Fruit fly (Drosophila melanogaster) whole organism, embryonic: ENCODE results near the gene CDase.

Experiments
- Adf1 ChIP-seq: fragments of 200-800 bp; sonication (Bioruptor generic); IDR thresholded peaks from 2 replicates; pipeline ENCODE4 v1.3.6; 2022; ENCODE audit warnings: missing biosample characterization, missing genetic modification characterization
- Bgb ChIP-seq: fragments of 200-800 bp; sonication (Bioruptor generic); IDR thresholded peaks from 2 replicates; pipeline ENCODE4 v1.3.6; 2022; ENCODE audit warnings: missing biosample characterization, missing genetic modification characterization; ENCODE audit not compliant: partially characterized antibody
- CG10209 ChIP-seq: fragments of 200-800 bp; sonication (Bioruptor generic); optimal IDR thresholded peaks from 3 replicates; lab custom pipeline; 2017; ENCODE audit warnings: missing biosample characterization, mild to moderate bottlenecking, missing genetic modification characterization, missing genetic modification reagents
- CG10543 ChIP-seq: fragments of 200-800 bp; sonication (Bioruptor generic); optimal IDR thresholded peaks from 3 replicates; lab custom pipeline; 2017; ENCODE audit warnings: missing biosample characterization, mild to moderate bottlenecking, missing genetic modification characterization, moderate library complexity
- CG11696 ChIP-seq: fragments of 200-800 bp; sonication (Bioruptor generic); IDR thresholded peaks from 2 replicates; pipeline ENCODE4 v1.3.6; 2022; ENCODE audit warnings: missing biosample characterization, missing genetic modification characterization
- CG13287 ChIP-seq: fragments of 200-800 bp; sonication (Bioruptor generic); IDR thresholded peaks from 2 replicates; pipeline ENCODE4 v1.3.6; 2022; ENCODE audit warnings: missing biosample characterization, missing genetic modification characterization; ENCODE audit not compliant: partially characterized antibody
- CG14860 ChIP-seq: fragments of 200-800 bp; sonication (Bioruptor generic); IDR thresholded peaks from 3 replicates; pipeline ENCODE4 v1.3.6; 2022; ENCODE audit warnings: missing biosample characterization, missing genetic modification characterization; ENCODE audit not compliant: partially characterized antibody
- CG16813 ChIP-seq: fragments of 200-800 bp; sonication (Bioruptor generic); IDR thresholded peaks from 3 replicates; pipeline ENCODE4 v1.3.6; 2022; ENCODE audit warnings: missing biosample characterization, missing genetic modification characterization; ENCODE audit not compliant: partially characterized antibody
- CG16815 ChIP-seq: fragments of 200-800 bp; sonication (Bioruptor generic); optimal IDR thresholded peaks from 3 replicates; lab custom pipeline; 2017; ENCODE audit warnings: missing biosample characterization, mild to moderate bottlenecking, missing genetic modification characterization
- CG17359 ChIP-seq: fragments of 200-800 bp; sonication (Bioruptor generic); optimal IDR thresholded peaks from 3 replicates; lab custom pipeline; 2018; ENCODE audit warnings: missing biosample characterization, mild to moderate bottlenecking, missing genetic modification characterization, moderate library complexity
- CG17612 ChIP-seq: fragments of 200-800 bp; sonication (Bioruptor generic); IDR thresholded peaks from 2 replicates; pipeline ENCODE4 v1.3.6; 2022; ENCODE audit warnings: missing biosample characterization, missing genetic modification characterization
- CG17802 ChIP-seq: fragments of 200-800 bp; sonication (Bioruptor generic); optimal IDR thresholded peaks from 2 replicates; lab custom pipeline; 2018; ENCODE audit warnings: missing biosample characterization, mild to moderate bottlenecking, missing genetic modification characterization, moderate library complexity
- CG2199 ChIP-seq: fragments of 200-800 bp; sonication (Bioruptor generic); IDR thresholded peaks from 3 replicates; pipeline ENCODE4 v1.3.6; 2022; ENCODE audit warnings: missing biosample characterization, missing genetic modification characterization
- CG2678 ChIP-seq: fragments of 200-800 bp; sonication (Bioruptor generic); optimal IDR thresholded peaks from 3 replicates; lab custom pipeline; 2019; ENCODE audit warnings: missing biosample characterization, mild to moderate bottlenecking, missing genetic modification characterization, moderate library complexity
- CG2889 ChIP-seq: fragments of 200-800 bp; sonication (Bioruptor generic); IDR thresholded peaks from 3 replicates; pipeline ENCODE4 v1.3.6; 2022; ENCODE audit warnings: missing biosample characterization, missing genetic modification characterization
- CG33557 ChIP-seq: fragments of 200-800 bp; sonication (Bioruptor generic); optimal IDR thresholded peaks from 2 replicates; lab custom pipeline; 2019; ENCODE audit warnings: missing biosample characterization, mild to moderate bottlenecking, missing genetic modification characterization, moderate library complexity
- CG34224 ChIP-seq: fragments of 200-800 bp; sonication (Bioruptor generic); IDR thresholded peaks from 3 replicates; pipeline ENCODE4 v1.3.6; 2022; ENCODE audit warnings: missing biosample characterization, missing genetic modification characterization; ENCODE audit not compliant: partially characterized antibody
- CG42726 ChIP-seq: fragments of 200-800 bp; sonication (Bioruptor generic); IDR thresholded peaks from 2 replicates; pipeline ENCODE4 v1.3.6; 2022; ENCODE audit warnings: missing biosample characterization, missing genetic modification characterization; ENCODE audit not compliant: partially characterized antibody
- CG5180 ChIP-seq: fragments of 200-800 bp; sonication (Bioruptor generic); optimal IDR thresholded peaks from 3 replicates; lab custom pipeline; 2017; ENCODE audit warnings: missing biosample characterization, missing genetic modification characterization, mild to moderate bottlenecking, moderate library complexity, missing genetic modification reagents
- CG7372 ChIP-seq: fragments of 200-800 bp; sonication (Bioruptor generic); IDR thresholded peaks from 2 replicates; pipeline ENCODE4 v1.3.6; 2022; ENCODE audit warnings: missing biosample characterization, missing genetic modification characterization
- CG8765 ChIP-seq: fragments of 200-800 bp; sonication (Bioruptor generic); IDR thresholded peaks from 2 replicates; pipeline ENCODE4 v1.3.6; 2022; ENCODE audit warnings: missing biosample characterization, missing genetic modification characterization
- CTCF ChIP-seq: fragments of 200-800 bp; sonication (Bioruptor generic); optimal IDR thresholded peaks from 2 replicates; lab custom pipeline; 2017; ENCODE audit warnings: missing biosample characterization, mild to moderate bottlenecking, missing genetic modification characterization, moderate library complexity
- Dll ChIP-seq: fragments of 200-800 bp; sonication (Bioruptor generic); IDR thresholded peaks from 4 replicates; pipeline ENCODE4 v1.3.6; 2022; ENCODE audit warnings: missing biosample characterization, missing genetic modification characterization; ENCODE audit not compliant: partially characterized antibody
- Doc3 ChIP-seq: fragments of 200-800 bp; sonication (Bioruptor generic); IDR thresholded peaks from 3 replicates; pipeline ENCODE4 v1.3.6; 2022; ENCODE audit warnings: missing biosample characterization, missing genetic modification characterization; ENCODE audit not compliant: partially characterized antibody
- ERR ChIP-seq: fragments of 200-800 bp; sonication (Bioruptor generic); optimal IDR thresholded peaks from 2 replicates; lab custom pipeline; 2016; ENCODE audit warnings: missing biosample characterization, missing genetic modification characterization
- Med ChIP-seq: fragments of 200-800 bp; sonication (Bioruptor generic); peaks from one replicate; lab custom pipeline; 2016; ENCODE audit warnings: missing biosample characterization, missing genetic modification characterization, mild to moderate bottlenecking, inconsistent platforms, moderate library complexity
- Myb ChIP-seq: fragments of 200-800 bp; sonication (Bioruptor generic); optimal IDR thresholded peaks from 2 replicates; lab custom pipeline; 2016; ENCODE audit warnings: missing biosample characterization, missing genetic modification characterization
- Opbp ChIP-seq: fragments of 200-800 bp; sonication (Bioruptor generic); IDR thresholded peaks from 3 replicates; pipeline ENCODE4 v1.3.6; 2022; ENCODE audit warnings: missing biosample characterization, missing genetic modification characterization; ENCODE audit not compliant: partially characterized antibody
- Sry-δ ChIP-seq: fragments of 200-800 bp; sonication (Bioruptor generic); optimal IDR thresholded peaks from 2 replicates; lab custom pipeline; 2016; ENCODE audit warnings: missing biosample characterization, missing genetic modification characterization
- Tbp ChIP-seq: fragments of >200 bp; optimal IDR thresholded peaks from 2 replicates; lab custom pipeline; 2018; ENCODE audit warnings: missing biosample characterization, missing genetic modification characterization
- Vsx1 ChIP-seq: fragments of 200-800 bp; sonication (Bioruptor generic); optimal IDR thresholded peaks from 2 replicates; lab custom pipeline; 2017; ENCODE audit warnings: missing biosample characterization, mild to moderate bottlenecking, missing genetic modification characterization, missing genetic modification reagents
- amos ChIP-seq: fragments of 200-800 bp; sonication (Bioruptor generic); IDR thresholded peaks from 2 replicates; pipeline ENCODE4 v1.3.6; 2022; ENCODE audit warnings: missing biosample characterization, missing genetic modification characterization; ENCODE audit not compliant: partially characterized antibody
- ara ChIP-seq: fragments of 200-800 bp; sonication (Bioruptor generic); IDR thresholded peaks from 2 replicates; pipeline ENCODE4 v1.3.6; 2022; ENCODE audit warnings: missing biosample characterization, missing genetic modification characterization
- ato ChIP-seq: fragments of 200-800 bp; sonication (Bioruptor generic); IDR thresholded peaks from 2 replicates; pipeline ENCODE4 v1.3.6; 2022; ENCODE audit warnings: missing biosample characterization, missing genetic modification characterization; ENCODE audit not compliant: partially characterized antibody
- br ChIP-seq: fragments of >200 bp; optimal IDR thresholded peaks from 2 replicates; lab custom pipeline; 2017
- dmrt99B ChIP-seq: fragments of 200-800 bp; sonication (Bioruptor generic); optimal IDR thresholded peaks from 2 replicates; lab custom pipeline; 2018; ENCODE audit warnings: missing biosample characterization, mild to moderate bottlenecking, missing genetic modification characterization, moderate library complexity
- gro ChIP-seq: fragments of 200-800 bp; sonication (Bioruptor generic); optimal IDR thresholded peaks from 2 replicates; lab custom pipeline; 2016; ENCODE audit warnings: missing biosample characterization, missing genetic modification characterization
- her ChIP-seq: fragments of 200-800 bp; sonication (Bioruptor generic); optimal IDR thresholded peaks from 2 replicates; lab custom pipeline; 2016; ENCODE audit warnings: missing biosample characterization, missing genetic modification characterization
- inv ChIP-seq: fragments of 200-800 bp; sonication (Bioruptor generic); IDR thresholded peaks from 2 replicates; pipeline ENCODE4 v1.3.6; 2022; ENCODE audit warnings: missing biosample characterization, missing genetic modification characterization; ENCODE audit not compliant: partially characterized antibody
- klu ChIP-seq: fragments of 200-800 bp; sonication (Bioruptor generic); IDR thresholded peaks from 2 replicates; pipeline ENCODE4 v1.3.6; 2022; ENCODE audit warnings: missing biosample characterization, missing genetic modification characterization
- ro ChIP-seq: fragments of 200-800 bp; sonication (Bioruptor generic); IDR thresholded peaks from 2 replicates; pipeline ENCODE4 v1.3.6; 2022; ENCODE audit warnings: missing biosample characterization, missing genetic modification characterization
- salm ChIP-seq: fragments of 200-800 bp; sonication (Bioruptor generic); optimal IDR thresholded peaks from 2 replicates; lab custom pipeline; 2018; ENCODE audit warnings: missing biosample characterization, mild to moderate bottlenecking, missing genetic modification characterization
- seq ChIP-seq: fragments of 200-800 bp; sonication (Bioruptor generic); IDR thresholded peaks from 2 replicates; pipeline ENCODE4 v1.3.6; 2022; ENCODE audit warnings: missing biosample characterization, missing genetic modification characterization
- slou ChIP-seq: fragments of 200-800 bp; sonication (Bioruptor generic); optimal IDR thresholded peaks from 3 replicates; lab custom pipeline; 2016; ENCODE audit warnings: missing biosample characterization, missing genetic modification characterization
- sna ChIP-seq: fragments of 200-800 bp; sonication (Bioruptor generic); IDR thresholded peaks from 2 replicates; pipeline ENCODE4 v1.3.6; 2022; ENCODE audit warnings: missing biosample characterization, missing genetic modification characterization; ENCODE audit not compliant: partially characterized antibody
- unc-4 ChIP-seq: fragments of 200-800 bp; sonication (Bioruptor generic); IDR thresholded peaks from 2 replicates; pipeline ENCODE4 v1.3.6; 2022; ENCODE audit warnings: missing biosample characterization, missing genetic modification characterization; ENCODE audit not compliant: partially characterized antibody
- vnd ChIP-seq: fragments of 200-800 bp; sonication (Bioruptor generic); IDR thresholded peaks from 3 replicates; pipeline ENCODE4 v1.3.6; 2022; ENCODE audit warnings: missing biosample characterization, missing genetic modification characterization; ENCODE audit not compliant: partially characterized antibody
- wek ChIP-seq: fragments of 200-800 bp; sonication (Bioruptor generic); optimal IDR thresholded peaks from 3 replicates; lab custom pipeline; 2018; ENCODE audit warnings: missing biosample characterization, mild to moderate bottlenecking, missing genetic modification characterization, moderate library complexity

The CDase gene

DNA sequence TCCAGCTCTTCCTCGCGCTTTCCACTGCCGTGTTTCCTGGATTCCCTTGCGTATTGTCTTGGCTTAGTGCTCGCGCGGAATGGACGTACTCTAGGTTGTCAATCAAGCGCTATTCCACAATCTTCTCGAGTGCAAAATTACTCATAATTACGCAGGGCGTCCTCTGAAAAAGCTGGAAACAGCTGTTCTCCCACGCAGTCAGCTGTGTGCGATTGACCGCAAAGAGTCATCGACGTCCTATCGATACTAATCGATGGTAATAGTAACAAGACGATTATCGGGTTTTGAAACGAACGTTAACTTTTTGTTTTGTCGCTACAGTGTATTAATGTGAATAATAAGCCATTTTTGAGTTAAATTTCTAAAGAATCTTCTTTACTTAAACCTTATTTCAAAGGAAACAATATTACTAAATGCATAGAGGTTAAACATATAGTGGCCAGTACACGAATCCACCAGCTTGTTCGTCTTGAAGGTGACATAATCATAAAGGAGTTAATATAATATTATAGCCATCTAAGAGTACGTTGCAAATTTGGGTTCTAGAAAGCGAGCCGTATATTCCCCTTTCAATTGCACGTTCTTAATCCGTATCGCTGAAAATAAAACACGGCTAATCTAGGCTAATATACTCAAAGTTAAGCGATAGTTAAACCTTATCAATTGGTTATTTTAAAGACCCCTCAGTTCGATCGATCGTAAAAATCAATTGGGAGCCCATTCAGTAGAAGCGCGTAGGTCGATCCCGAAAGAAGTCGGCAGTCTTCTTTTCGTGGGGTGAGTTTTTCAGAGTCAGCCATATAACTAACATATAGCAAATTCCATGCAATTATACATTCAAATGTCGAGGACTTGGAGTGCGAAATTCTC lies at the start of gene CDase, which contains the start of gene CG2224 (continued):
- TF ChIP-seq Bgb (GFP tag; lab: Robert Waterston, UW) (peak; percentile 93), CTCF (GFP tag; lab: Kevin White, UChicago) (peak; percentile 28), CG16813 (peak; percentile 84), CG5180 (no peak), CG2889 (GFP tag; lab: Robert Waterston, UW) (no peak), sna (GFP tag; lab: Robert Waterston, UW) (peak; percentile 95), her (GFP tag; lab: Kevin White, UChicago) (peak; percentile 98), Med (GFP tag; lab: Kevin White, UChicago) (peak; percentile 73), CG16815 (GFP tag; lab: Kevin White, UChicago) (no peak), CG10543 (no peak), seq (GFP tag; lab: Robert Waterston, UW) (no peak), dmrt99B (no peak), klu (GFP tag; lab: Robert Waterston, UW) (0 out of 2 replicates have a peak, but pooled peaks have one; percentile 14), Tbp (GFP tag; lab: Kevin White, UChicago) (no peak), ro (no peak), br (no peak), CG34224 (GFP tag; lab: Robert Waterston, UW) (peak; percentile 98), Vsx1 (GFP tag; lab: Kevin White, UChicago) (peak; percentile 5), CG10209 (GFP tag; lab: Kevin White, UChicago) (no peak), CG17802 (tag; lab: Kevin White, UChicago) (no peak), CG33557 (no peak), ato (peak; percentile 95), Doc3 (GFP tag; lab: Robert Waterston, UW) (peak; percentile 88), wek (GFP tag; lab: Kevin White, UChicago) (no peak), Opbp (GFP tag; lab: Robert Waterston, UW) (peak; percentile 90; the same call in 2 of the 3 replicates), Adf1 (GFP tag; lab: Robert Waterston, UW) (no peak), gro (no peak), salm (tag; lab: Kevin White, UChicago) (no peak), CG17359 (tag; lab: Kevin White, UChicago) (no peak), ara (GFP tag; lab: Robert Waterston, UW) (no peak), Dll (GFP tag; lab: Robert Waterston, UW) (peak; percentile 91), CG2678 (tag; lab: Kevin White, UChicago) (no peak), CG14860 (GFP tag; lab: Robert Waterston, UW) (peak; percentile 89), ERR (GFP tag; lab: Kevin White, UChicago) (no peak), CG17612 (no peak), amos (GFP tag; lab: Robert Waterston, UW) (peak; percentile 89), inv (peak; percentile 72), CG13287 (GFP tag; lab: Robert Waterston, UW) (peak; percentile 97), CG8765 (GFP tag; lab: Robert Waterston, UW) (no peak), Myb (GFP tag; lab: Kevin White, UChicago) (peak; percentile 96), CG11696 (no peak), CG7372 (no peak), slou (GFP tag; lab: Kevin White, UChicago) (no peak), vnd (GFP tag; lab: Robert Waterston, UW) (peak; percentile 86), CG42726 (GFP tag; lab: Robert Waterston, UW) (peak; percentile 59; the same call in 1 of the 2 replicates), CG2199 (no peak), Sry-δ (GFP tag; lab: Kevin White, UChicago) (peak; percentile 68), unc-4 (peak; percentile 96)
